Worm (Caenorhabditis elegans): ENCODE results near the gene sru-35.

DNA sequence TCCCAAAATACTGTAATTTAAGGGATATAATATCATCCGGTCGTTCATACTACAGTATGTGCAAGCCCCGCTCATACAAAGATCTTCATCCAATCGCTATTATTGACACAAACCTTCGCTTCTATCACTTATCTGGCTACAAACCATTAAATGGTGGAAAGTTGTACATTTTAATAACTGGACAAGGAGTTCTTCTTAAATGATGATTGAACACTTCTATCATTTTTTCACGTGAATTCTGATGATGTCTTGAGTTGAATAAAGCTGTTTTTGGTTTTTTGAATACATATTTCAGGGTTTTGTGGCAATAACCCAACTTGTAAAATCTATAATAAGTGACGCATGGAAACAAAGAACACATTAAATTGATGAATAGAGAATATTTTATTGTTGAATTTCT is 32.6 kb upstream of the sru-35 start:
- TF ChIP-seq R02D3.7 (tag; optimal IDR thresholded peaks at IDR 0.05) (no peak), ztf-11 (tag; optimal IDR thresholded peaks at IDR 0.05) (no peak), lin-13 (GFP tag; optimal IDR thresholded peaks at IDR 0.05) (peak; percentile 13)

All from whole organism, L2 larva.